Fruit fly (Drosophila melanogaster) ovary, adult (tissue): ENCODE measurements around the gene CG32248.

Experiments
- CG17801 ChIP-seq: fragments of 200-800 bp; optimal IDR thresholded peaks from 2 replicates; lab custom pipeline; 2019; ENCODE audit warnings: missing biosample characterization, mild to moderate bottlenecking, missing genetic modification characterization, moderate library complexity; ENCODE audit not compliant: partially characterized antibody

The CG32248 gene

DNA sequence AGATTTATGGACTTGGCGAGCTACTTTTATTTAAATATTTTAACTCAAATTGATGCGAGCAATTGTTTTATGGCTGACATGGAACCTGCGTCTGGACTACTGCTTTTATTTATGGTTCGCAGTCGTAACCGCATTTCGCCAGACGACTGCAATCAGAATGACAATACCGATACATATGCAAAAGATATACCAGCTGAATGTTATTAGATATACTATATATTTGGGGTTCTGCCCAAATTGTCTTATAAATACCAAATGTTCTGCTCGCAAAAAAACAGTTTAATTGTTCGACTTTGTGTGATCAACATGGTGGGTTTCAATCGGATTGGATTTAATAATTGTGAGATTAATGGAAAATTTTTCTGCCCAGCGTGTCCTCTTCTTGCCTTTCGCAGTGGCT is 1.8 kb upstream of the CG32248 start, which contains the start of gene CG32249:
TSS of gene CG32249 (plus strand) at position 301 of the 400 bp plus-strand sequence.
- TF ChIP-seq CG17801 (GFP tag; lab: Kevin White, UChicago): no peak

DNA sequence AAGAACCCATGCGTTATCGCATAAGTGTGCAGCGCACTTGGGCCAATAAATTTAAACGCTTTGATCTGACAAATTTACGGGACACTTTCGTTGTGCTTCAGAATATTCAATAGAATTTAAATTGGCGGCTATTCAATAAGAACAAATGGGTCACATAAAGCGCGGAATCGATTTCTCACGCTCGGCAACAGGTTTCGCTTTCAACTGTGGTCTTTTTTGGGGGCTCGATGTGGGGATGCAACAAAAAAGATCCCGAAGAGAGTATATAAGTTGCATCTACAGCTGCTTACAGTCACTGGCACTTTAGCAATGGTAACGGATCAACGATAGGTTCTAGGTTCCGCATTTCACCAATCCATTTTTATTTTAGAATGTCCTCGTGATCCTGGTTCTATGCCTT is 1.2 kb downstream of the CG32248 start, which contains the start of gene CG11349:
TSS of gene CG11349 (plus strand) at position 301 of the 400 bp plus-strand sequence.
- no peak for TF ChIP-seq CG17801 (GFP tag; lab: Kevin White, UChicago)

DNA sequence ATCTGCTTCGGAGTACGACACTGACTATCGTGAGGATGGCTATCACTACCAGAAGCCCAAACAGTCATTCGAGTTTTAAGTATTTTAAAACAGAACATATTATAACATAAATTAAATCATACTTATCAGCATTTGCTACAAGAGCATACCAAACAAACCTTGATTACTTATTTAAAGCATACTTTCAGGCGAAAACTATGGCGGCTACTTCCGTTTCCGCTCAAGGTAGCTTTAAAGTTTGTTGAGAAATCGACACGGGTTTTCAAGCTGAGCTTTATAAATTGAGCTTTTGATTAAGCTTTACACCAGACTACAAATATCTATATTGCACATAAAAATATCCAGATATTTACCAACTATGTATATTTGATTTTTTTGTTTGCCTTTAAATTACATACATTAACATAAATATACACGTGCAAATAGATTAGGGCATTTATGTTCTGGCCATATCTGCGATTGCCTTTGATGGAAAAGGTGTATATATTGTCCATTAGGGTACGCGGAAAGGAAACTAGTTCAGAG is 3.5 kb downstream of the CG32248 start:
- peak; percentile 86 for TF ChIP-seq CG17801 (GFP tag; lab: Kevin White, UChicago)

DNA sequence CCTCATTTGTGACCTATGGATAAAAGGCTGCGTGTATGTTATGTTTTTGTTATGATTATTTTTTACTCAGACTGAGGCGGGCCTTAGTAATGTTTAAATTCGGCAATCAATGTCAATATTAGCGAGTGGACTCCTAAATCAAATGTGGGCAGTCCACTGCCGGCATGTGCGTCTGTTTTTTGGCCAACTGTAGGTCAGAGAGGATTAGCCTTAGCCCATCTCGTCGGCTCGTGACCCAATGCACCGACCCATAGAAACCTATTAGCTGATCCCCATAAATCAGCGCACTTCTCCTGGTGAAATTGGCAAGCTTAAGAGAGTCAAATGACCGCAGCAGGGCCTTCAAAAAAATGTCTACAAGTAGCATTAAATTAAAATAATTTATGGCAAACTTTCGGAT is 4.2 kb downstream of the CG32248 start:
- no peak for TF ChIP-seq CG17801 (GFP tag; lab: Kevin White, UChicago)

DNA sequence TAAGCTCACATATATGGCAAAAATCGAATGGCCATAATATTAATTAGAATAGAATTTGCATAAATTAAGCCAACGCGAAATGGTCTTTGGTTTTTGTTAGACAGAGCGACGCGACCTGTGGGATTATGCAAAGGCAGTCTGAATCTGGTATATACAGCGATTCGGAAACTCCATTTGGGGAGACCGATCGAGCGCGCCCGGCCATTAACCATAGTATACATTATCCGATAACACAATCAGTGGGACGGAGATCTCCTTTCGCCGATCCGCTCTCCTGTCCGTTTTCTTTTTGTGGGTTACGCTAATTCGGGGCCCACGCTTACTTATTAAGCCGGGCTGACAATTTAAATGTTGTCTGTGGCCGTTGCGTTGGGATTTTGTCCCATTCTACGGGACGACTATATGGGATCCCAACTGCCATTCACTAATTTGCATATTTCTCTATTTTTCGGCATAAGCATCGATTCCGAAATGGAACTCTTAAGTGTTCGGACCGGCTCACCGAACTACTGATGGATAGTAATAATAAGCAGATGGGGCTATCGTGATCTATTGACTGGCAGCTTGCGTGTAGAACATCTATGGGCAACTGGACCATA is 6.2 kb downstream of the CG32248 start:
- TF ChIP-seq CG17801 (GFP tag; lab: Kevin White, UChicago): no peak

DNA sequence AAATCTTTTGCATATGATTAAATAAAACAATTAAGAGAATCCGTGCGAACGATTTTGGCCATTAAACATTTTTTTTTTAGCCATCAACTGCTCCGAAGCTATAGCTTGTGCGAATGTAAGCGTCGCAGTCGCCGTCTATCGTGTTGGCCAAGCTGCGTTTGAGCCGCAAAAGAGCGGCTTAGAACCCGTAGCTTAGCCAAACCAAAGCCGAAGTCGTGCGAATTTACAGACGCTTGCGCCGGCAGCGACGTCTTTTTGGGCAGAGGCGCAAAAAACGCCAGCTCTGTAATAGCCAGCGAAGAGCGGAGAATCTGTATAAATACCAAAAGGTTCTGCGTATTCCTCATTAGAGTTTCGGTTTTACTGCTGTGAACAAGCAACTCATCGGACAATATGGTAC is 8.4 kb downstream of the CG32248 start, which contains the start of gene CG7465:
TSS of gene CG7465 (plus strand) at position 346 of the 400 bp plus-strand sequence.
- no peak for TF ChIP-seq CG17801 (GFP tag; lab: Kevin White, UChicago)

DNA sequence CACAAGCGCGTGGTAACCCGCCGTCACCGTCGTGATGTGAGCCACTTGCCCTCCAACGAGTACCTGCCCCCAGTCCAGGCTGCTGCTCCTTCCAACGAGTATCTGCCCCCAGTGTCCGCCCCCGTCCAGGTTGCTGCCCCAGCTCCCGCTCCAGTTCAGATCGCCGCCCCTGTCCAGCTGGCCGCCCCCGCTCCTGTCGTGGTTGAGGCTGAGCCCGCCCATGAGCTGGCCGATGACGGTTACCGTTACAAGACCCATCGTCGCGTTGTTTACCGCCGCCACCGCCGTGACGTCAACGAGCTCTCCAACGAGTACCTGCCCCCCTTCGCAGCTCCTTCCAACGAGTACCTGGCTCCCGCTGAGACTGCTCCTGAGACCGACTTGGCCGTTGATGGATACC is 9.2 kb downstream of the CG32248 start:
- TF ChIP-seq CG17801 (GFP tag; lab: Kevin White, UChicago): no peak

DNA sequence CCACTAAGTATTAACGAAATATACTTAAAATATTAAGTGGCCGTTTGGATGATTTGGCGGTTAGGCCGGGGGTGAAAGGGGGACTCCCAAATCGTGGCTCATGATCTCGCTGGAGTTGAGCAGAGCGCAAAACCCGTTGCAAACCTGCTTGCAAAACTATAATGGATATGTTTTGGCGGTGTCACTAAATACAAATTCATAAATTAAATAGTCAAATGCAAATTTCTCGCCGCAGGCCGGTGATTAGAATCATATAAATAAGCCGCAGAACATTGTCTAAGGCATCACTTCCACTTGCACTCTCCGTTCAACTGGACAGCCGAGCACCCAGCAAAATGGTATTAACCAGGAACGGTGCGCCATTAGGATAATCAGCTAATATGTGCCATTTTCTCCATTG is 11.0 kb downstream of the CG32248 start, which contains the start of gene CG11350:
TSS of gene CG11350 (plus strand) at position 301 of the 400 bp plus-strand sequence.
- TF ChIP-seq CG17801 (GFP tag; lab: Kevin White, UChicago): no peak

DNA sequence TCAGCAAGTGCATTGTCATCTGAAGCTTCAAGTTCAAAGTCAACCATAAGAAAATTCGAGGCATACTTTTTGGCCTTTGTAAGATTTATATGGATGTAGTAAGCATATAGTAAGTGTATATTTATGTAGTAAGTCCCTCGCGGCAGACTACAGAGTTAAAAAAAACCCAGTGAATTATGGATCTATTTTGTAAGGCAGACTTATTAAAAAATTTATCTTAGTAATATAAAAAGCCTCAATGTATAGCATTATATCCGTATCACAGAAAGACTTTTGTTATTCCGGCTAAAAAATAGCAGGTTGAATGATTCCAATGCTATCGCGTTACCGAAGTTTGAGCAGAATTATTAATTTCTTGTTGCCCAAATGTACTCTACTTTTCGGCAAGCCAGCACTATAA is 13.1 kb downstream of the CG32248 start:
- no peak for TF ChIP-seq CG17801 (GFP tag; lab: Kevin White, UChicago)

DNA sequence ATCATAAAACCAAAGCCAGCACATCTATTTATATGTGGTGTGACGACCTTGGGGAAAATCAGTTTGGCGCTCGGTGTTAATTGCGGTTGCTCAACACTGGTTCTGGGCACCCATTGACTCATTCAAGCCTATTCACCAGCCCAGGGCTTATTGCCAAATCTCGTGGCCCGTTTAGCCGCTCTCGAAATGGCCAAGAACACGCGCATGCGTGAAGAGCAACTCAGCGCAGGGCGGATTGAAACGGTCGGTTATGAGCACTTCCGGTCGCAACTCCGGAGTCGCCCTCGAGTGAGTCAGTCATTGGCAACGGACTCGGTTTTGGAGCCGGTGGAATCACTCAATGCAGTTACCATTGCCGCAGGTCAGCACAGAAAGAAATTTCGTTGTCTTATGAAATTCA is 17.9 kb downstream of the CG32248 start:
- no peak for TF ChIP-seq CG17801 (GFP tag; lab: Kevin White, UChicago)

DNA sequence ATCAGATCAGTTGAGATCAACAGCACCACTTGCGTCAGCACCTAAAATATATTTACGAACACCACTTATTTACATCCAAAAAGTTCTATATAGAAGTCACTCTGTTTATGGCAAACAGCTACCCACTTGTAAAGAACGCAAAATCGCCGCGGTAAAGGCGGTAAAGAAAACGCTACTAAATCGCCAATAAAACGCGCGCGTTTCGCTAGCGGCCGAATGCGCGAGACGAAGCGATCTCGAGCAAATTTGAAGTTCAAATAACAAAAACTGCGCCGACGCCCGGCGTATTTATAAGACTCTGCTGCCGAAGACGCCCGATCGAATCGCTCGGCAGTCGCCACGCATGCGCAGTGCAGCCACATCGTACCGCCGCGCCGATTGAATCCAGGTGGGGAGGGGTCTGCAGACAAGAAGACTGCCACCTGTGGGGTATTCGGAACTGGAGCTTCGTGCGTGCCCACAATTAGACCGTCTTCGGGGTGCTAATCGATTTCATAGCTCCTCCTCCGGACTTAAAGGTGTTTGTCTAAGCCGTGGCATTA is 19.2 kb downstream of the CG32248 start, which contains the start of gene CG13722:
TSS of gene CG13722 (minus strand) at position 262 of the 542 bp plus-strand sequence.
- TF ChIP-seq CG17801 (GFP tag; lab: Kevin White, UChicago): no peak

DNA sequence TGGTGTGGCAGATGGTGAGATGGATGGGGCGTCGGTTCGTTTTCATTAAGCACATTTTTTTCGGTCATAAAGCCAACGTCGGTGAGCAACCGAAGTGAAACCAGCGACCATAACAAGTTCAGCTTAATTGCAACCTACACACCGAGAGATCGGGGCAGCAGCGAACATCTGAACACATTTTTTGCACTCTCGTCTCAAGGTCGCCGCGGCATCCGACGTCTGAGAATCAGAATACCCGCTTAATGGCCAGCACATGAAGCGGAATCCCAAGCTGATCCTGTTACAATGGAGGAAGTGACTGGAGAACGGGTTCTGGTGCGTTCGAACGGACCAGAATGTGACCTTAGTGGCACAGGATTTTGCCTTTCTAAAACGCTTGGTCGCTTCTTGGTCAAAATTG is 22.1 kb downstream of the CG32248 start:
- TF ChIP-seq CG17801 (GFP tag; lab: Kevin White, UChicago): no peak

DNA sequence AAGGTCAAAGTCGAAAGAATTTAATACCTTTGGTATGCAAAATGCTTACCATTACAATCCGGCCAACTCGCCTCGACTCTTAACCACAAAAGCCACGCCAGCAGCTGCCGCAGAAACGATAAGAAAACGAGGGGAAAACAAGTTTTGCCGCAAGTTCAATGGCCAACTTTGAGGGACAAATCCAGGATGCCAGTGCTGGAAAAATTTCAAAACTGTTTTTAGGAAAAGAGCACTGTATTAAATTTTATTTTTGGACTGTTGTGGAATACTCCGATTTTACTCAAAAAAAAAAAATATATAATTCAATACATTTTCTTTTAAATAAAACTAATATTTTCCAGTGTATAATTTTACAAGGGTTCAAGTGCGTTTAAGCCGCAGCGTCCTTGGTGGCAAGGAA is 23.1 kb downstream of the CG32248 start:
- TF ChIP-seq CG17801 (GFP tag; lab: Kevin White, UChicago): no peak

DNA sequence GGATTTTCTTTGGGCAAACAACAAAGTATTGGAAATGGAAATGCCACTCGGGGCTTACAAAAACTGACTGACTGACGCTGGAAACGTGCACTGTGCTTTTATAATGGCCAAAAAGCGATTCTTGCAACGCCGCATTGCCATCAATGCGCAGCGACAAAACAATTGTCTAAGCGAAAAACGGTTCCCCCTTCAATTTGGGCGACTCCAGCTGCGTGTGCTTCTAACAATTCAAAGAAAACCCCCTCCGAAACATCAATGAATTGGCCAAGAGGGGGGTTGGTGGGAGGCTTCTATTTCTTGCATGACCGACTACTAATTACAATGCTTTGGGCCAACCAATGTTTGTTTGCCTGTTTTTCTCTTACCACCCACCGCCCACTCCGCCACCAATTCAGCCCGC is 26.1 kb downstream of the CG32248 start, which contains the start of gene CG13721:
TSS of gene CG13721 (minus strand) at position 101 of the 400 bp plus-strand sequence.
- no peak for TF ChIP-seq CG17801 (GFP tag; lab: Kevin White, UChicago)

DNA sequence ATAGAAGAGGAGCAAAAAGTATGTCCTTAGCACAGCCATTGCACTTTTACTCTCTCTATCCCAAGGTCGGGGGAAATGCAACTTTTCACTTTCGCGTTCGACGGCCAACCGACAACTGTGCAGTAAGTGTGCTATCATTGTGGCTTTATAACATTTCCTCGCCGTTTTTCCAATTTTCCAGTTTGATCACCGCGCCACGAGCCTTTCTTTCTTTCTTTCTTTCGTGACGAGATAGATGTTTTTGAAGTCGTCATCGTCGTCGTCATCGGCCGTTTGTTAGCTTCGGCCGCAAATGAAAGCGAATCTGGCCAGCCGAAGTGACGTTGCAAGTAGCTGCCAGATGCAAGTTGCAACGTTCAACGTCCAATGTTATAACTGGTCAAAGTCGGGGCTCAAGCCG is 28.9 kb downstream of the CG32248 start, which contains the start of gene CG13720:
TSS of gene CG13720 (minus strand) at position 101 of the 400 bp plus-strand sequence.
- TF ChIP-seq CG17801 (GFP tag; lab: Kevin White, UChicago): no peak

DNA sequence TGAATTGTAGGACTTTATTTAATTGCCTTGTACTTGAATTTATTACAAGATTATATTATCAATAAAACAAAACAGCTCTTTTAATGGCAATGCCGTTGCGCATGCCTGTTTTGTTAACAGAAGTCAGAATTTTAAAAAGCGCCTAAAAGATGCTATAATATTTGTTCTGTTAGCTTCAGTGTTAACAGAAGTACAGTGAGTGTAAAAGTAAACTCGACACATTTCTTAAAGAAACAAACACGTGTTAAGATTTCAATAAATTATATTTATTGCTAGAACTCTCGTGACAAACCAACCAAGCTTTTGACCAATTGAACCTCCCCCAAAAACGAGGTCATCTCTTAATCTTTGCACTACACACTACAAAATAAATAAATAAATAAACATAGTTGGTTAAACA is 29.9 kb downstream of the CG32248 start:
- no peak for TF ChIP-seq CG17801 (GFP tag; lab: Kevin White, UChicago)
